Fruit fly (Drosophila melanogaster): ENCODE results near the gene CG42393.

- TF ChIP-seq CG8478 (optimal IDR thresholded peaks at IDR 0.05), result no peak
- no peak for TF ChIP-seq usp (GFP tag; optimal IDR thresholded peaks at IDR 0.05)
Observed at dm6 chr3L:18007413-18008164, 34.9 kb upstream of the CG42393 start.
